Worm (Caenorhabditis elegans) whole organism, L2 larva: ENCODE measurements around the gene agt-2.
A peak's percentile ranks its signal among the peaks of the same experiment; 100 is the strongest.

ENCODE experiments used
- F13H6.1 ChIP-seq: sonication (generic microtip); optimal IDR thresholded peaks from 2 replicates; lab custom pipeline; 2016; ENCODE audit warnings: missing genetic modification characterization, missing compliant biosample characterization
- R02D3.7 ChIP-seq: fragments of 150-350 bp; optimal IDR thresholded peaks from 2 replicates; lab custom pipeline; 2014; ENCODE audit warnings: missing biosample characterization, missing genetic modification characterization
- Y55F3AM.14 ChIP-seq: fragments of 200-800 bp; sonication (Bioruptor generic); optimal IDR thresholded peaks from 2 replicates; lab custom pipeline; 2018; ENCODE audit warnings: mild to moderate bottlenecking, missing genetic modification characterization, missing compliant biosample characterization
- ZK546.5 ChIP-seq: sonication (generic microtip); optimal IDR thresholded peaks from 2 replicates; lab custom pipeline; 2017; ENCODE audit warnings: missing biosample characterization, missing genetic modification characterization
- alr-1 ChIP-seq: fragments of 150-350 bp; optimal IDR thresholded peaks from 2 replicates; lab custom pipeline; 2014; ENCODE audit warnings: missing biosample characterization, missing genetic modification characterization
- aly-2 ChIP-seq: fragments of 150-350 bp; optimal IDR thresholded peaks from 2 replicates; lab custom pipeline; 2014; ENCODE audit warnings: missing biosample characterization, missing genetic modification characterization
- ama-1 ChIP-seq: fragments of 150-350 bp; optimal IDR thresholded peaks from 2 replicates; lab custom pipeline; 2018; ENCODE audit warnings: inconsistent platforms
- blmp-1 ChIP-seq: sonication (generic microtip); optimal IDR thresholded peaks from 2 replicates; lab custom pipeline; 2017; ENCODE audit warnings: missing genetic modification characterization, mild to moderate bottlenecking, missing compliant biosample characterization, antibody characterized with exemption, moderate library complexity; ENCODE audit not compliant: insufficient read depth
- ceh-16 ChIP-seq: fragments of 150-350 bp; optimal IDR thresholded peaks from 2 replicates; lab custom pipeline; 2014; ENCODE audit warnings: missing biosample characterization, missing genetic modification characterization
- ceh-82 ChIP-seq: fragments of 150-350 bp; optimal IDR thresholded peaks from 2 replicates; lab custom pipeline; 2014; ENCODE audit warnings: missing biosample characterization, missing genetic modification characterization
- crh-2 ChIP-seq: sonication (generic microtip); optimal IDR thresholded peaks from 2 replicates; lab custom pipeline; 2017; ENCODE audit warnings: missing biosample characterization, missing genetic modification characterization
- dmd-4 ChIP-seq: sonication (generic microtip); optimal IDR thresholded peaks from 2 replicates; lab custom pipeline; 2017; ENCODE audit warnings: missing biosample characterization, missing genetic modification characterization
- egl-27 ChIP-seq: sonication (generic microtip); optimal IDR thresholded peaks from 3 replicates; lab custom pipeline; 2017; ENCODE audit warnings: missing biosample characterization, missing genetic modification reagents, missing genetic modification characterization
- elt-1 ChIP-seq: fragments of 150-350 bp; optimal IDR thresholded peaks from 2 replicates; lab custom pipeline; 2014; ENCODE audit warnings: missing biosample characterization, missing genetic modification characterization
- elt-3 ChIP-seq: sonication (generic microtip); optimal IDR thresholded peaks from 2 replicates; lab custom pipeline; 2017; ENCODE audit warnings: missing biosample characterization, missing genetic modification characterization
- fos-1 ChIP-seq: fragments of 150-350 bp; optimal IDR thresholded peaks from 2 replicates; lab custom pipeline; 2014; ENCODE audit warnings: missing biosample characterization, missing genetic modification characterization
- lin-11 ChIP-seq: fragments of 150-350 bp; sonication (generic microtip); optimal IDR thresholded peaks from 2 replicates; lab custom pipeline; 2014; ENCODE audit warnings: missing biosample characterization, missing genetic modification characterization, inconsistent platforms, mixed read lengths
- lin-13 ChIP-seq: fragments of 150-350 bp; optimal IDR thresholded peaks from 2 replicates; lab custom pipeline; 2014; ENCODE audit warnings: missing biosample characterization, missing genetic modification reagents, missing genetic modification characterization
- lin-39 ChIP-seq: fragments of 150-350 bp; optimal IDR thresholded peaks from 2 replicates; lab custom pipeline; 2014; ENCODE audit warnings: missing biosample characterization, missing genetic modification reagents, missing genetic modification characterization
- lsy-2 ChIP-seq, 2 experiments: fragments of 150-350 bp in 1 of 2; sonication (generic microtip) in 1 of 2; optimal IDR thresholded peaks; 2 replicates each; lab custom pipeline; 2014 to 2017; ENCODE audit warnings: missing biosample characterization in 2 of 2, missing genetic modification characterization in 2 of 2
- mab-5 ChIP-seq: fragments of 150-350 bp; optimal IDR thresholded peaks from 2 replicates; lab custom pipeline; 2014; ENCODE audit warnings: missing biosample characterization, missing genetic modification characterization
- mbf-1 ChIP-seq: sonication (generic microtip); optimal IDR thresholded peaks from 2 replicates; lab custom pipeline; 2017; ENCODE audit warnings: missing biosample characterization, missing genetic modification characterization
- mdl-1 ChIP-seq, 2 experiments: fragments of 150-350 bp in 1 of 2; sonication (generic microtip) in 1 of 2; optimal IDR thresholded peaks; 2 replicates each; lab custom pipeline; 2017; ENCODE audit warnings: missing biosample characterization in 2 of 2, missing genetic modification characterization in 2 of 2
- nhr-10 ChIP-seq: sonication (generic microtip); optimal IDR thresholded peaks from 2 replicates; lab custom pipeline; 2017; ENCODE audit warnings: missing biosample characterization, missing genetic modification characterization
- nhr-11 ChIP-seq: fragments of 150-350 bp; optimal IDR thresholded peaks from 2 replicates; lab custom pipeline; 2014; ENCODE audit warnings: missing biosample characterization, missing genetic modification characterization
- nhr-12 ChIP-seq: fragments of 150-350 bp; optimal IDR thresholded peaks from 2 replicates; lab custom pipeline; 2014; ENCODE audit warnings: missing biosample characterization, missing genetic modification characterization
- nhr-129 ChIP-seq: fragments of 150-350 bp; optimal IDR thresholded peaks from 2 replicates; lab custom pipeline; 2014; ENCODE audit warnings: missing biosample characterization, missing genetic modification characterization
- nhr-21 ChIP-seq: fragments of 150-350 bp; optimal IDR thresholded peaks from 2 replicates; lab custom pipeline; 2014; ENCODE audit warnings: missing biosample characterization, missing genetic modification characterization
- nhr-23 ChIP-seq: fragments of 150-350 bp; optimal IDR thresholded peaks from 2 replicates; lab custom pipeline; 2014; ENCODE audit warnings: missing biosample characterization, missing genetic modification reagents, missing genetic modification characterization
- nhr-237 ChIP-seq: fragments of 150-350 bp; optimal IDR thresholded peaks from 2 replicates; lab custom pipeline; 2014; ENCODE audit warnings: missing biosample characterization, missing genetic modification characterization
- nhr-25 ChIP-seq: fragments of 150-350 bp; sonication (generic microtip); optimal IDR thresholded peaks from 3 replicates; lab custom pipeline; 2014; ENCODE audit warnings: missing biosample characterization, missing genetic modification characterization
- nhr-6 ChIP-seq: fragments of 150-350 bp; optimal IDR thresholded peaks from 2 replicates; lab custom pipeline; 2014; ENCODE audit warnings: missing biosample characterization, missing genetic modification characterization
- nhr-77 ChIP-seq: fragments of 150-350 bp; optimal IDR thresholded peaks from 2 replicates; lab custom pipeline; 2014; ENCODE audit warnings: missing biosample characterization, missing genetic modification characterization
- peb-1 ChIP-seq: fragments of 150-350 bp; optimal IDR thresholded peaks from 2 replicates; lab custom pipeline; 2014; ENCODE audit warnings: missing biosample characterization, missing genetic modification characterization
- sem-4 ChIP-seq: fragments of 150-350 bp; optimal IDR thresholded peaks from 2 replicates; lab custom pipeline; 2014; ENCODE audit warnings: missing biosample characterization, missing genetic modification reagents, missing genetic modification characterization
- skn-1 ChIP-seq: sonication (generic microtip); optimal IDR thresholded peaks from 2 replicates; lab custom pipeline; 2017; ENCODE audit warnings: missing biosample characterization, missing genetic modification characterization
- sma-3 ChIP-seq: sonication (generic microtip); optimal IDR thresholded peaks from 2 replicates; lab custom pipeline; 2016; ENCODE audit warnings: missing genetic modification reagents, missing genetic modification characterization, missing compliant biosample characterization
- sma-9 ChIP-seq, 2 experiments: fragments of 150-350 bp in 1 of 2; sonication (generic microtip) in 1 of 2; optimal IDR thresholded peaks; 2 replicates each; lab custom pipeline; 2014 to 2016; ENCODE audit warnings: missing genetic modification characterization in 2 of 2, mild to moderate bottlenecking in 1 of 2, missing biosample characterization in 1 of 2, missing compliant biosample characterization in 1 of 2, missing genetic modification reagents in 1 of 2, moderate library complexity in 1 of 2
- snpc-4 ChIP-seq: fragments of 150-350 bp; optimal IDR thresholded peaks from 2 replicates; lab custom pipeline; 2014; ENCODE audit warnings: missing biosample characterization, missing genetic modification characterization
- unc-55 ChIP-seq: fragments of 150-350 bp; sonication (generic microtip); optimal IDR thresholded peaks from 3 replicates; lab custom pipeline; 2014; ENCODE audit warnings: missing biosample characterization, missing genetic modification reagents, missing genetic modification characterization
- unc-62 ChIP-seq: fragments of 150-350 bp; optimal IDR thresholded peaks from 2 replicates; lab custom pipeline; 2014; ENCODE audit warnings: missing biosample characterization, missing genetic modification reagents, missing genetic modification characterization
- zag-1 ChIP-seq: fragments of 150-350 bp; optimal IDR thresholded peaks from 2 replicates; lab custom pipeline; 2014; ENCODE audit warnings: missing biosample characterization, missing genetic modification characterization
- ztf-1 ChIP-seq: fragments of 200-800 bp; sonication (Bioruptor generic); conservative IDR thresholded peaks from 2 replicates; pipeline ENCODE4 v1.3.6; 2022; ENCODE audit warnings: missing genetic modification characterization, missing compliant biosample characterization
- ztf-11 ChIP-seq: sonication (generic microtip); optimal IDR thresholded peaks from 2 replicates; lab custom pipeline; 2017; ENCODE audit warnings: missing biosample characterization, missing genetic modification characterization
- ztf-4 ChIP-seq: fragments of 150-350 bp; optimal IDR thresholded peaks from 2 replicates; lab custom pipeline; 2014; ENCODE audit warnings: missing biosample characterization, missing genetic modification characterization

The agt-2 gene

ce11 chrII:5330206-5330686, 43.4 kb downstream of the agt-2 start (continued):
- TF ChIP-seq skn-1 (no peak), elt-1 (tag; lab: Kevin White, UChicago) (peak; percentile 30), lin-11 (tag; lab: Kevin White, UChicago) (no peak), ceh-16 (peak; percentile 34), nhr-237 (no peak)

ce11 chrII:5328912-5329311, 44.7 kb downstream of the agt-2 start:
- peak; percentile 25 for TF ChIP-seq elt-1 (tag; lab: Kevin White, UChicago)
- no peak for TF ChIP-seq peb-1
- TF ChIP-seq nhr-21 (tag; lab: Kevin White, UChicago): peak; percentile 28
- peak; percentile 3 for TF ChIP-seq sma-9 (GFP tag; optimal IDR thresholded peaks at IDR 0.05; lab: Kevin White, UChicago)
- no peak for TF ChIP-seq sma-9 (tag; optimal IDR thresholded peaks at IDR 0.05; lab: Kevin White, UChicago)
- TF ChIP-seq lsy-2 (tag; optimal IDR thresholded peaks at IDR 0.05; lab: Kevin White, UChicago): peak in 1 of 2 experiments; percentile 2
- no peak for TF ChIP-seq nhr-6

- TF ChIP-seq sma-9 (GFP tag; optimal IDR thresholded peaks at IDR 0.05; lab: Kevin White, UChicago) (peak; percentile 17), sma-9 (tag; optimal IDR thresholded peaks at IDR 0.05; lab: Kevin White, UChicago) (no peak), elt-3 (no peak)
Measured at ce11 chrII:5326891-5327290, 46.7 kb downstream of the agt-2 start.

ce11 chrII:5326024-5326627, 47.5 kb downstream of the agt-2 start:
- TF ChIP-seq elt-1 (tag; lab: Kevin White, UChicago) (no peak), mdl-1 (tag; optimal IDR thresholded peaks at IDR 0.05; lab: Kevin White, UChicago) (peak; percentile 21 to 67), nhr-21 (tag; lab: Kevin White, UChicago) (peak; percentile 52), nhr-23 (tag; lab: Kevin White, UChicago) (no peak), egl-27 (tag; lab: Kevin White, UChicago) (peak; percentile 78), zag-1 (tag; lab: Kevin White, UChicago) (peak; percentile 77), R02D3.7 (tag; lab: Kevin White, UChicago) (no peak), aly-2 (tag; lab: Kevin White, UChicago) (no peak), snpc-4 (tag; lab: Kevin White, UChicago) (no peak), nhr-12 (tag; lab: Kevin White, UChicago) (no peak), unc-62 (GFP tag; lab: Kevin White, UChicago) (no peak), ceh-82 (tag; lab: Kevin White, UChicago) (no peak), nhr-10 (tag; lab: Kevin White, UChicago) (no peak), lin-11 (tag; lab: Kevin White, UChicago) (peak; percentile 4), sma-9 (GFP tag; optimal IDR thresholded peaks at IDR 0.05; lab: Kevin White, UChicago) (peak; percentile 85), sma-9 (tag; optimal IDR thresholded peaks at IDR 0.05; lab: Kevin White, UChicago) (peak; percentile 21), Y55F3AM.14 (GFP tag; lab: Kevin White, UChicago) (peak; percentile 30), nhr-11 (tag; lab: Kevin White, UChicago) (no peak), sem-4 (peak; percentile 24), F13H6.1 (peak; percentile 83), dmd-4 (no peak), peb-1 (no peak), lin-13 (GFP tag; lab: Kevin White, UChicago) (no peak), nhr-129 (tag; lab: Kevin White, UChicago) (peak; percentile 91), sma-3 (peak; percentile 15), nhr-25 (tag; lab: Kevin White, UChicago) (no peak), nhr-6 (peak; percentile 19), nhr-237 (no peak), mab-5 (tag; lab: Kevin White, UChicago) (no peak), alr-1 (tag; lab: Kevin White, UChicago) (peak; percentile 11), lin-39 (tag; lab: Kevin White, UChicago) (no peak), unc-55 (peak; percentile 81), fos-1 (tag; lab: Kevin White, UChicago) (peak; percentile 68), mbf-1 (tag; lab: Kevin White, UChicago) (no peak), ceh-16 (no peak), elt-3 (no peak), ztf-11 (no peak), ztf-1 (GFP tag; lab: Robert Waterston, UW) (no peak), skn-1 (no peak), ama-1 (lab: Kevin White, UChicago) (no peak), ztf-4 (tag; lab: Kevin White, UChicago) (peak; percentile 30), crh-2 (tag; lab: Kevin White, UChicago) (peak; percentile 93), nhr-77 (no peak), ZK546.5 (tag; lab: Kevin White, UChicago) (no peak), lsy-2 (tag; optimal IDR thresholded peaks at IDR 0.05; lab: Kevin White, UChicago) (peak; percentile 33 to 76), blmp-1 (tag; lab: Kevin White, UChicago) (no peak)
